Worm (Caenorhabditis elegans): ENCODE results near the gene C54E4.1.

- no peak for TF ChIP-seq ceh-27 (GFP tag; optimal IDR thresholded peaks at IDR 0.05)
- TF ChIP-seq ets-4 (GFP tag; optimal IDR thresholded peaks at IDR 0.05): no peak
- TF ChIP-seq snpc-1.3 (tag; optimal IDR thresholded peaks at IDR 0.05; ENCODE audit: insufficient read depth): no peak
- TF ChIP-seq snpc-4 (GFP tag; optimal IDR thresholded peaks at IDR 0.05): no peak
- no peak for TF ChIP-seq snpc-4 (tag; optimal IDR thresholded peaks at IDR 0.05)
- TF ChIP-seq attf-5 (GFP tag; optimal IDR thresholded peaks at IDR 0.05): no peak
- TF ChIP-seq nfya-2 (GFP tag; IDR thresholded peaks at IDR 0.05): no peak
- TF ChIP-seq ztf-6 (GFP tag; IDR thresholded peaks at IDR 0.05): no peak
- no peak for TF ChIP-seq F22D6.2 (tag; optimal IDR thresholded peaks at IDR 0.05)
- TF ChIP-seq sdz-38 (tag; optimal IDR thresholded peaks at IDR 0.05): no peak
- TF ChIP-seq lir-1 (GFP tag; conservative IDR thresholded peaks at IDR 0.05): no peak
- TF ChIP-seq mes-4 (tag; optimal IDR thresholded peaks at IDR 0.05): no peak
- no peak for TF ChIP-seq hlh-26 (GFP tag; conservative IDR thresholded peaks at IDR 0.05)
- no peak for TF ChIP-seq dpff-1 (tag; optimal IDR thresholded peaks at IDR 0.05)
- TF ChIP-seq ztf-28 (GFP tag; IDR thresholded peaks at IDR 0.05): no peak
Measured at ce11 chrIV:2220896-2221295, 45.5 kb downstream of the C54E4.1 start.
